Worm (Caenorhabditis elegans): Measurements from ENCODE around the gene K11D12.6.
A peak's percentile ranks its signal among the peaks of the same experiment; 100 is the strongest.

DNA sequence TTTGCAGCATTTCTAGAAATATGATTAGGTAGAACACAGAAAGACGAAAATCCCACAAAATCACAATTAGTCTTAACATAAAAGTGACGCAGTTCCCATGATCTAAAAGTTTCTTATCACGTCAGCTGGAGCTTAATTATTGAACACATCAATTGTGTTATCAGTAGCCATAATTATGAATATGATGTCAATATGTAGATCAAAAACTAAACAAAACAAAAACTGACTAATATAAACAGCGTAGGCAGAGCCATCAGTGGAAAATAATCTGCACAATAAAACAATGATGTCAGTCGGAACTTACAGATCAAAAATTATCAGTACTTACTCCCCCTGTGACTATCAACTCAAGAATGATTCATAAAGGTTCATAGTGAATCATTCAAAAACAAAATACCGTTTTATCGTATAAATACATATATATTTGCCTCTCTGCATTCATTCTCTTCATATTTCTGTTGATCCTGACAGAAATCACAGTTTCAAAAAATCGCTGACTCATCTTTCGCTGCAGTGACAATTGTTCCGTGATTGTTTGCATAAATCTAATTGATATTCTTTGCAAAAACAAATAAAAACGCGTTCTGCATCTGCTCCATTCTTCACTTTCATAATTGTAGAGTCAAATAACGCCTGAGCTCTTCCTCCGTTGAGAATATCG lies 22.6 kb downstream of the K11D12.6 start, which contains the start of gene srr-6:
- no peak for TF ChIP-seq lin-39 (tag; optimal IDR thresholded peaks at IDR 0.05)
- no peak for TF ChIP-seq nhr-237 (tag; optimal IDR thresholded peaks at IDR 0.05)
- TF ChIP-seq nhr-12 (tag; optimal IDR thresholded peaks at IDR 0.05), result no peak
- no peak for TF ChIP-seq pha-4 (tag; optimal IDR thresholded peaks at IDR 0.05)
- peak; percentile 80 for TF ChIP-seq elt-2 (tag; optimal IDR thresholded peaks at IDR 0.05)
- no peak for TF ChIP-seq ceh-82 (tag; optimal IDR thresholded peaks at IDR 0.05)
- TF ChIP-seq skn-1 (tag; optimal IDR thresholded peaks at IDR 0.05), result no peak
- TF ChIP-seq lin-15B (tag; optimal IDR thresholded peaks at IDR 0.05), result no peak

All from whole organism, L3 larva.